Worm (Caenorhabditis elegans): Measurements from ENCODE around the gene twk-49.

DNA sequence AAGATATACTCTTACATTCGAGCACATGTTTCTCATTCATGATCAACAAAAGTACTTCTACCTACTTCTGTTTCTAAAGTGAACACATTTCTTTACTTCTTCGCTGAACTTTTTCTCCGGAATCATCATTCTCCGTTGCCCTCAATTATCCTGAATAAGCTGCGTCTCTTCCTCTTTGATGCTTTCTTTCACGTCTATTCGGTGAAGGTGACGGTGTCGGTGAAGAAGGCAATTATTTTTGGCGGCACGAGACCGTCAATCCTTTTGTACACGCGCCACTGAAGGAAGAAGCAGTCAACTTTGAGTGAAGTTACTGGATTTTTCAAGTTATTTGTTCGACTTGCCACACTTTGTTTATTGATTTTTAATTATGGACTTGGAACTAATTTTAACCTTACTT, 32.6 kb upstream of the twk-49 start, which contains the start of gene abch-1:
- no peak for TF ChIP-seq ztf-23 (GFP tag; IDR thresholded peaks at IDR 0.05)
- no peak for TF ChIP-seq T22C8.4 (GFP tag; IDR thresholded peaks at IDR 0.05)
- TF ChIP-seq flt-1 (GFP tag; IDR thresholded peaks at IDR 0.05) = no peak
- TF ChIP-seq ref-1 (GFP tag; conservative IDR thresholded peaks at IDR 0.05) = no peak

Data from whole organism, midembryonic.